Fruit fly (Drosophila melanogaster) whole organism, embryonic: ENCODE results near the gene CG10140.

Experiments
- Ada2b ChIP-seq: fragments of 200-800 bp; sonication (Bioruptor generic); IDR thresholded peaks from 2 replicates; pipeline ENCODE4 v1.3.6; 2022; ENCODE audit warnings: missing biosample characterization, missing genetic modification characterization
- Atf6 ChIP-seq: fragments of 200-800 bp; sonication (Bioruptor generic); IDR thresholded peaks from 2 replicates; pipeline ENCODE4 v1.3.6; 2022; ENCODE audit warnings: missing biosample characterization, missing genetic modification characterization
- B-H2 ChIP-seq: fragments of 200-800 bp; sonication (Bioruptor generic); optimal IDR thresholded peaks from 2 replicates; lab custom pipeline; 2018; ENCODE audit warnings: missing biosample characterization, mild to moderate bottlenecking, missing genetic modification characterization
- BEAF-32 ChIP-seq: fragments of 200-800 bp; sonication (Bioruptor generic); optimal IDR thresholded peaks from 3 replicates; lab custom pipeline; 2017; ENCODE audit warnings: missing biosample characterization, missing genetic modification characterization, mild to moderate bottlenecking, moderate library complexity, missing genetic modification reagents
- CG10321 ChIP-seq: fragments of 200-800 bp; sonication (Bioruptor generic); IDR thresholded peaks from 2 replicates; pipeline ENCODE4 v1.3.6; 2022; ENCODE audit warnings: missing biosample characterization, missing genetic modification characterization
- CG10959 ChIP-seq: fragments of 200-800 bp; sonication (Bioruptor generic); IDR thresholded peaks from 2 replicates; pipeline ENCODE4 v1.3.6; 2022; ENCODE audit warnings: missing biosample characterization, missing genetic modification characterization
- CG11398 ChIP-seq: fragments of 200-800 bp; sonication (Bioruptor generic); optimal IDR thresholded peaks from 2 replicates; lab custom pipeline; 2016; ENCODE audit warnings: missing biosample characterization, missing genetic modification characterization
- CG12942 ChIP-seq: fragments of 200-800 bp; sonication (Bioruptor generic); optimal IDR thresholded peaks from 3 replicates; lab custom pipeline; 2016; ENCODE audit warnings: missing biosample characterization, missing genetic modification characterization
- CG14441 ChIP-seq: fragments of 200-800 bp; sonication (Bioruptor generic); IDR thresholded peaks from 2 replicates; pipeline ENCODE4 v1.3.6; 2022; ENCODE audit warnings: missing biosample characterization, missing genetic modification characterization
- CG14667 ChIP-seq: fragments of 200-800 bp; sonication (Bioruptor generic); IDR thresholded peaks from 2 replicates; pipeline ENCODE4 v1.3.6; 2022; ENCODE audit warnings: missing biosample characterization, missing genetic modification characterization
- CG14710 ChIP-seq: fragments of 200-800 bp; sonication (Bioruptor generic); optimal IDR thresholded peaks from 3 replicates; lab custom pipeline; 2019; ENCODE audit warnings: missing biosample characterization, mild to moderate bottlenecking, missing genetic modification characterization, moderate library complexity
- CG1529 ChIP-seq: fragments of 200-800 bp; sonication (Bioruptor generic); optimal IDR thresholded peaks from 3 replicates; lab custom pipeline; 2018; ENCODE audit warnings: missing biosample characterization, missing genetic modification characterization
- CG15696 ChIP-seq: fragments of 200-800 bp; sonication (Bioruptor generic); optimal IDR thresholded peaks from 2 replicates; lab custom pipeline; 2019; ENCODE audit warnings: missing biosample characterization, mild to moderate bottlenecking, missing genetic modification characterization, moderate library complexity
- CG17328 ChIP-seq: fragments of 200-800 bp; sonication (Bioruptor generic); IDR thresholded peaks from 2 replicates; pipeline ENCODE4 v1.3.6; 2022; ENCODE audit warnings: missing biosample characterization, missing genetic modification characterization
- CG17802 ChIP-seq: fragments of 200-800 bp; sonication (Bioruptor generic); optimal IDR thresholded peaks from 2 replicates; lab custom pipeline; 2018; ENCODE audit warnings: missing biosample characterization, mild to moderate bottlenecking, missing genetic modification characterization, moderate library complexity
- CG18599 ChIP-seq: fragments of 200-800 bp; sonication (Bioruptor generic); optimal IDR thresholded peaks from 3 replicates; lab custom pipeline; 2017; ENCODE audit warnings: missing biosample characterization, missing genetic modification characterization, mild to moderate bottlenecking, moderate library complexity, missing genetic modification reagents
- CG3065 ChIP-seq: fragments of 200-800 bp; sonication (Bioruptor generic); optimal IDR thresholded peaks from 2 replicates; lab custom pipeline; 2016; ENCODE audit warnings: missing biosample characterization, missing genetic modification characterization
- CG34224 ChIP-seq: fragments of 200-800 bp; sonication (Bioruptor generic); IDR thresholded peaks from 3 replicates; pipeline ENCODE4 v1.3.6; 2022; ENCODE audit warnings: missing biosample characterization, missing genetic modification characterization; ENCODE audit not compliant: partially characterized antibody
- CG4404 ChIP-seq: fragments of 200-800 bp; sonication (Bioruptor generic); IDR thresholded peaks from 2 replicates; pipeline ENCODE4 v1.3.6; 2022; ENCODE audit warnings: missing biosample characterization, missing genetic modification characterization
- CG5180 ChIP-seq: fragments of 200-800 bp; sonication (Bioruptor generic); optimal IDR thresholded peaks from 3 replicates; lab custom pipeline; 2017; ENCODE audit warnings: missing biosample characterization, missing genetic modification characterization, mild to moderate bottlenecking, moderate library complexity, missing genetic modification reagents
- CG5953 ChIP-seq: fragments of 200-800 bp; sonication (Bioruptor generic); IDR thresholded peaks from 2 replicates; pipeline ENCODE4 v1.3.6; 2022; ENCODE audit warnings: missing biosample characterization, missing genetic modification characterization
- Dip3 ChIP-seq: fragments of 200-800 bp; sonication (Bioruptor generic); optimal IDR thresholded peaks from 3 replicates; lab custom pipeline; 2016; ENCODE audit warnings: missing biosample characterization, missing genetic modification characterization
- ERR ChIP-seq: fragments of 200-800 bp; sonication (Bioruptor generic); optimal IDR thresholded peaks from 2 replicates; lab custom pipeline; 2016; ENCODE audit warnings: missing biosample characterization, missing genetic modification characterization
- H2.0 ChIP-seq: fragments of 200-800 bp; sonication (Bioruptor generic); IDR thresholded peaks from 2 replicates; pipeline ENCODE4 v1.3.6; 2022; ENCODE audit warnings: missing biosample characterization, missing genetic modification characterization
- Hey ChIP-seq: fragments of 200-800 bp; sonication (Bioruptor generic); optimal IDR thresholded peaks from 3 replicates; lab custom pipeline; 2018; ENCODE audit warnings: missing biosample characterization, mild to moderate bottlenecking, missing genetic modification characterization
- Hr39 ChIP-seq: fragments of >200 bp; optimal IDR thresholded peaks from 2 replicates; lab custom pipeline; 2017
- Lpt ChIP-seq: fragments of >200 bp; optimal IDR thresholded peaks from 2 replicates; lab custom pipeline; 2018; ENCODE audit warnings: missing biosample characterization, missing genetic modification characterization
- MESR4 ChIP-seq: fragments of 200-800 bp; sonication (Bioruptor generic); optimal IDR thresholded peaks from 2 replicates; lab custom pipeline; 2018; ENCODE audit warnings: missing biosample characterization, mild to moderate bottlenecking, missing genetic modification characterization, moderate library complexity
- NC2β ChIP-seq: fragments of 200-800 bp; sonication (Bioruptor generic); optimal IDR thresholded peaks from 2 replicates; lab custom pipeline; 2016; ENCODE audit warnings: missing biosample characterization, missing genetic modification characterization
- Nf-YC ChIP-seq: fragments of 200-800 bp; optimal IDR thresholded peaks from 3 replicates; lab custom pipeline; 2019; ENCODE audit warnings: missing biosample characterization, mild to moderate bottlenecking, missing genetic modification characterization, moderate library complexity
- NfI ChIP-seq: fragments of 200-800 bp; sonication (Bioruptor generic); optimal IDR thresholded peaks from 3 replicates; lab custom pipeline; 2018; ENCODE audit warnings: missing biosample characterization, mild to moderate bottlenecking, missing genetic modification characterization, moderate library complexity
- az2 ChIP-seq: fragments of 200-800 bp; sonication (Bioruptor generic); optimal IDR thresholded peaks from 3 replicates; lab custom pipeline; 2016; ENCODE audit warnings: missing biosample characterization, missing genetic modification characterization
- cad ChIP-seq: fragments of >200 bp; optimal IDR thresholded peaks from 2 replicates; lab custom pipeline; 2017; ENCODE audit warnings: missing biosample characterization, missing genetic modification characterization
- chinmo ChIP-seq: fragments of 200-800 bp; sonication (Bioruptor generic); IDR thresholded peaks from 4 replicates; pipeline ENCODE4 v1.3.6; 2022; ENCODE audit warnings: missing biosample characterization, missing genetic modification characterization; ENCODE audit not compliant: partially characterized antibody
- crp ChIP-seq, 2 experiments: fragments of 200-800 bp; sonication (Bioruptor generic); optimal IDR thresholded peaks; 2 replicates in 1 of 2; 3 replicates in 1 of 2; lab custom pipeline; 2017; ENCODE audit warnings: missing biosample characterization in 2 of 2, missing genetic modification characterization in 2 of 2, mild to moderate bottlenecking in 1 of 2, moderate library complexity in 1 of 2
- eve ChIP-seq, 2 experiments: fragments of >200 bp; optimal IDR thresholded peaks; 2 replicates each; lab custom pipeline; 2017; ENCODE audit warnings: missing biosample characterization in 2 of 2, missing genetic modification characterization in 2 of 2
- fd64A ChIP-seq: fragments of 200-800 bp; sonication (Bioruptor generic); optimal IDR thresholded peaks from 3 replicates; lab custom pipeline; 2018; ENCODE audit warnings: missing biosample characterization, mild to moderate bottlenecking, missing genetic modification characterization
- gcm2 ChIP-seq: fragments of 200-800 bp; sonication (Bioruptor generic); optimal IDR thresholded peaks from 2 replicates; lab custom pipeline; 2016; ENCODE audit warnings: missing biosample characterization, missing genetic modification characterization
- kay ChIP-seq: fragments of 200-800 bp; sonication (Bioruptor generic); optimal IDR thresholded peaks from 2 replicates; lab custom pipeline; 2016; ENCODE audit warnings: missing biosample characterization, missing genetic modification characterization
- lab ChIP-seq: fragments of 200-800 bp; sonication (Bioruptor generic); optimal IDR thresholded peaks from 3 replicates; lab custom pipeline; 2017; ENCODE audit warnings: missing biosample characterization, missing genetic modification characterization, mild to moderate bottlenecking, moderate library complexity, missing genetic modification reagents
- mirr ChIP-seq: fragments of 200-800 bp; sonication (Bioruptor generic); optimal IDR thresholded peaks from 3 replicates; lab custom pipeline; 2018; ENCODE audit warnings: missing biosample characterization, mild to moderate bottlenecking, missing genetic modification characterization
- nau ChIP-seq: fragments of 200-800 bp; sonication (Bioruptor generic); optimal IDR thresholded peaks from 3 replicates; lab custom pipeline; 2017; ENCODE audit warnings: missing biosample characterization, mild to moderate bottlenecking, missing genetic modification characterization, missing genetic modification reagents
- nerfin-1 ChIP-seq: fragments of 200-800 bp; sonication (Bioruptor generic); optimal IDR thresholded peaks from 3 replicates; lab custom pipeline; 2019; ENCODE audit warnings: missing biosample characterization, mild to moderate bottlenecking, missing genetic modification characterization, moderate library complexity
- nerfin-2 ChIP-seq: fragments of 200-800 bp; sonication (Bioruptor generic); IDR thresholded peaks from 2 replicates; pipeline ENCODE4 v1.3.6; 2022; ENCODE audit warnings: missing biosample characterization, missing genetic modification characterization; ENCODE audit not compliant: partially characterized antibody
- oc ChIP-seq: fragments of 200-800 bp; sonication (Bioruptor generic); optimal IDR thresholded peaks from 2 replicates; lab custom pipeline; 2018; ENCODE audit warnings: missing biosample characterization, mild to moderate bottlenecking, missing genetic modification characterization, moderate library complexity
- pb ChIP-seq: fragments of 200-800 bp; sonication (Bioruptor generic); optimal IDR thresholded peaks from 3 replicates; lab custom pipeline; 2016; ENCODE audit warnings: missing biosample characterization, missing genetic modification characterization
- ranshi ChIP-seq: fragments of 200-800 bp; sonication (Bioruptor generic); IDR thresholded peaks from 2 replicates; pipeline ENCODE4 v1.3.6; 2022; ENCODE audit warnings: missing biosample characterization, missing genetic modification characterization
- sens ChIP-seq: fragments of 200-800 bp; sonication (Bioruptor generic); peaks from one replicate; lab custom pipeline; 2016; ENCODE audit warnings: missing biosample characterization, missing genetic modification characterization
- sim ChIP-seq: fragments of 200-800 bp; sonication (Bioruptor generic); IDR thresholded peaks from 2 replicates; pipeline ENCODE4 v1.3.6; 2022; ENCODE audit warnings: missing biosample characterization, missing genetic modification characterization
- so ChIP-seq: fragments of 200-800 bp; sonication (Bioruptor generic); IDR thresholded peaks from 3 replicates; pipeline ENCODE4 v1.3.6; 2022; ENCODE audit warnings: missing biosample characterization, missing genetic modification characterization
- sob ChIP-seq: fragments of 200-800 bp; sonication (Bioruptor generic); IDR thresholded peaks from 2 replicates; pipeline ENCODE4 v1.3.6; 2022; ENCODE audit warnings: missing biosample characterization, missing genetic modification characterization
- vvl ChIP-seq: fragments of 200-800 bp; sonication (Bioruptor generic); IDR thresholded peaks from 2 replicates; pipeline ENCODE4 v1.3.6; 2022; ENCODE audit warnings: missing biosample characterization, missing genetic modification characterization

The CG10140 gene

DNA sequence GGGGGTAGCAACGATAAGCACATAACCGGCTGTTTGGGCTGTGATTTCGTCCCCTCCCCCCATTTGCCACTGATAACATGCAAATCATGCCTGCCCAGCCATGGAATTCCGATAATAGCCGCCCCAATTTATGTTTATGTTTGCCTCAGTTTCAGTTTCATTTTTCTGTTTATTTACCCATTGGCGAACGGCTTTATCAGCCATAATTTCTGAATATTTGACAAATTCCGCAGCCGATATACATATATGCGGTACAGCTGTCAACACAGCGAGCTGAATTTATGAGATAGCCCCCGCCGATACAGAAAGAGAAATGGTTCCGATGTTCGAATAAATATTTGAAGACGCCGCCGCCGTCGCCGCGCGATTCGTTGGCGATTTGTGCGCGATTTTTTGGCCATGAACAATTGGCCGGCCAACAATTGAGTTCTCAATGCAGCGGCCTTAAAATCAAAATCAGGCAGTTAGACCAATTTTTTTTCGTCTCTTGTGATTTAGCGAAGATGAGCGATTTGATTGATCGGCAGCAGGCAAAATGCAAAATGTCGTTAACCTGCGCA, 49.0 kb upstream of the CG10140 start (continued):
- TF ChIP-seq ranshi (no peak), CG14441 (GFP tag; lab: Robert Waterston, UW) (no peak), fd64A (no peak), CG1529 (no peak), ERR (GFP tag; lab: Kevin White, UChicago) (no peak), eve (GFP tag; optimal IDR thresholded peaks at IDR 0.05; lab: Kevin White, UChicago) (no peak), MESR4 (GFP tag; lab: Kevin White, UChicago) (no peak), CG17802 (tag; lab: Kevin White, UChicago) (no peak), CG5180 (GFP tag; lab: Kevin White, UChicago) (no peak), NC2β (no peak), nerfin-1 (tag; lab: Kevin White, UChicago) (no peak), crp (GFP tag; optimal IDR thresholded peaks at IDR 0.05; lab: Kevin White, UChicago) (no peak), mirr (GFP tag; lab: Kevin White, UChicago) (peak; percentile 83), cad (GFP tag; lab: Kevin White, UChicago) (no peak), vvl (GFP tag; lab: Robert Waterston, UW) (no peak), nau (GFP tag; lab: Kevin White, UChicago) (peak; percentile 52), kay (no peak), nerfin-2 (GFP tag; lab: Robert Waterston, UW) (no peak), CG10321 (GFP tag; lab: Robert Waterston, UW) (no peak), CG14667 (GFP tag; lab: Robert Waterston, UW) (no peak), Dip3 (GFP tag; lab: Kevin White, UChicago) (no peak), CG4404 (no peak), CG3065 (GFP tag; lab: Kevin White, UChicago) (no peak), sob (no peak), CG11398 (GFP tag; lab: Kevin White, UChicago) (no peak), CG34224 (no peak), oc (tag; lab: Kevin White, UChicago) (no peak), CG15696 (tag; lab: Kevin White, UChicago) (peak; percentile 8), az2 (GFP tag; lab: Kevin White, UChicago) (no peak), BEAF-32 (GFP tag; lab: Kevin White, UChicago) (no peak), CG14710 (tag; lab: Kevin White, UChicago) (no peak), NfI (GFP tag; lab: Kevin White, UChicago) (no peak), so (GFP tag; lab: Robert Waterston, UW) (peak; percentile 14; the same call in 1 of the 3 replicates), H2.0 (GFP tag; lab: Robert Waterston, UW) (0 out of 2 replicates have a peak, but pooled peaks have one; percentile 3), CG10959 (no peak), B-H2 (GFP tag; lab: Kevin White, UChicago) (no peak), Lpt (no peak), CG17328 (no peak), Hey (tag; lab: Kevin White, UChicago) (no peak), Nf-YC (tag; lab: Kevin White, UChicago) (no peak), chinmo (GFP tag; lab: Robert Waterston, UW) (no peak), Hr39 (lab: Kevin White, UChicago) (no peak), sens (GFP tag; lab: Kevin White, UChicago) (peak; percentile 68), lab (GFP tag; lab: Kevin White, UChicago) (peak; percentile 12), Ada2b (no peak; the same call in 1 of the 2 replicates), Atf6 (GFP tag; lab: Robert Waterston, UW) (no peak), CG18599 (no peak), pb (GFP tag; lab: Kevin White, UChicago) (no peak), gcm2 (GFP tag; lab: Kevin White, UChicago) (no peak), sim (GFP tag; lab: Robert Waterston, UW) (no peak), CG5953 (no peak), CG12942 (no peak)
